Fruit fly (Drosophila melanogaster) whole organism, larva: ENCODE data around the gene Nmnat.

ENCODE experiments used
- noc ChIP-seq: fragments of 200-800 bp; sonication (Bioruptor generic); optimal IDR thresholded peaks from 3 replicates; lab custom pipeline; 2019; ENCODE audit warnings: missing biosample characterization, mild to moderate bottlenecking, missing genetic modification characterization, moderate library complexity

Gene Nmnat

DNA sequence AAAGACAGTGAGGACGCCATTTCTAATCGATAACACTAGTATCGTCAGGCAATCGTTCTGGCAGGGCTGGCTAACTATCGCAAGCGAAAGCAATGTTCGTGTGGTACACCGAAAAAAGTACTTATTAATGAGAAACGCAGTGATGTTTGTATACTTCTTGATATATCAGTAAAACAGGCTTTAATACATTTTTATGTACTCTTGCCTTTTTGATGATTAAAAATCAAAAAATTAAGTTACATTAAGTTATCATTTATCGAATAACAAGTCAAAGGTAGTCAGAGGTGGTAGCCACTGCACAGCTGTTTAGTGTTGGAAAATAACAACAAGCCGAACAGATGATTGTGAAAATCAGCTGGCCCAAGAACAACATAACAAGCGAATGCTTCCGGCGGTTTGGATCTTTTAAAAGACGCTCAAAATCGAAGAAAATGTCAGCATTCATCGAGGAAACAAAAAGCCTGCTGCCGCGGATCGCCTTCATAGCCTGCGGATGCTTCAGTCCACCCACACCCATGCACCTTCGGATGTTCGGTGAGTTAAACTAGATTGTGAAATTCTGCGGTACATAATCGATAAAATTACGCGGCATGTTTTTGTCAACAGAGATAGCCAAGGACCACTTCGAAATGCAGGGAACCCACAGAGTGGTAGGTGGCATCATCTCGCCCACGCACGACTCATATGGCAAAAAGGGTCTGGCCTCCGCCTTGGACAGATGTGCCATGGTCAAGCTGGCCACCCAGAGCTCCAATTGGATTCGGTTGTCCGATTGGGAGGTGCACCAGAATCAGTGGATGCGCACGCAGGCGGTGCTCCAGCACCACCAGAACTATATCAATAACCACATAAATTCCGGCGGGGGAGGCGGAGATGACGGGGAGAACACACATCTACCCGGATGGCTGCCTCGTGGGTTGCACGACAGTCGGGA, at the start of gene Nmnat, which contains the start of gene ssh:
Nmnat (plus strand) TSS at position 318 of the 934 bp plus-strand sequence.
ssh (minus strand) TSS at position 37 of the 934 bp plus-strand sequence.
- peak; percentile 59 for TF ChIP-seq noc (tag; lab: Kevin White, UChicago)

DNA sequence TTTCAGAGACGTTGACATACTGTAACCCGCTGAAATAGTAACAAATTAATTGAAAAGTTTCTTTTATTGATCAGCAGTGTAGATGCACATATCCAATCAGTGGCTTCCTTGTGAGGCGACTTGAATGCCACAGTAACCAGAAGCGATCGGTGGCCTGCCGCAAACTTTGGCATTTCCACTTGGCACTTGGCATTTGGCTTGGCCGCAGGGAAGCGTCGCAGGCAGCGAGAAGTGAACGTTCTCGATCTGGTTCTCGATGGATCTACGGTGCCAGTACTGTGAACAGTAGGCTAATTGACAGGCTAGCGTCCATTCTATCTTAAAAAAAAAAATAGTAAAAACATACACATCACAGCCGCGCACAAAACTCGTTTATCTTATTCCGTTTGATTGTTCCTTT, 44.2 kb upstream of the Nmnat start, which contains the start of gene CG10845:
CG10845 (plus strand) TSS at position 301 of the 400 bp plus-strand sequence.
- TF ChIP-seq noc (tag; lab: Kevin White, UChicago) = no peak

DNA sequence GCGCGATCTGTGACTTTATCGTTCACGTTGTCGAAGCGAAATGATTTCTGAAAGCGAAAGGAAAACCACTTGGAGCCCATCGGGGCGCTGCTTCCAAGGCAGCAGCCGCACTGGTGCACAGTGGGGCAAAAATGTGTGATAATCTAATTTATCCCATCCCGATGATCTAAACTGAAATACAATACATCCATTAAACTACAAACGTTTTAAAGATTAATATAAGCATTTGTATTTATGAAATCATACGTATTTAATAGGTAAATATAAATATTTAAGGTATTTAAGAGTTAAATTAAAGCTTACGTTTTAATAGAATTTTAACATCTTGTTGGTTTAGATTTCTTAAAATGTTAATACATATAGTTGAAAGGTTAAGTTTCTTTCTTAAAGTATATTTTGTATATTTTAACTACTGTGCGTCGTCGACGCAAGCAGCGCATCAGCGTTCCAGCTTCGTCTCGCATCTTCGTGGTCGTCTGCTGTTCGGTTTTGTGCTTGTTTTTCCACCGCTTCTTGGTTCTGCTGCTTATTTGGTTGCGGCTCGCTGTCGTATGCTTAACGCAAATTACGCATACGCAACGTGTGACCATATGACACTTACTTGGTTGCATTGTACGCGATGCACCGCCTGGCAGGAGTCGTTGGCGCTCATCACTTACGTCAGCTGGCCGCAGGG, 38.9 kb upstream of the Nmnat start, which contains the start of gene CG13643:
CG13643 (minus strand) TSS at position 46 of the 676 bp plus-strand sequence.
- no peak for TF ChIP-seq noc (tag; lab: Kevin White, UChicago)

DNA sequence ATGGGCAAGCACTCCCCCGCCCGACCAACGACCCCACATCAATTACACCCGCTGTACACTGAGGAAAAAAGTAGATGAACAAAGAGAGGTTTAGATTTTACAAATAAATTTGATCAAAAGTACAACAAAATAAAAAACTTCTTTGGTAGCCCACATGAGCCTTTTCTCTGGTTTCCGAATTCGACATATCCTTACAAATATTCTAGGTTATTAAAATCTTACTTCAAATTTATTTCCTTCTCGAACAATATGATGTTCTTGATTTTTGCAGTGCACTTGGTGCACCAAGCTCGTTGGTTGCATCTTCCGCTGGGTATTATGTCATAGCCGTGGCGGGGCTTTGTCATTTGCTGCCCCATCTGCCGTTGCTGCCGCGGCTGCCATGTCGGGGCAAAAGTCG, 38.4 kb upstream of the Nmnat start:
- no peak for TF ChIP-seq noc (tag; lab: Kevin White, UChicago)

DNA sequence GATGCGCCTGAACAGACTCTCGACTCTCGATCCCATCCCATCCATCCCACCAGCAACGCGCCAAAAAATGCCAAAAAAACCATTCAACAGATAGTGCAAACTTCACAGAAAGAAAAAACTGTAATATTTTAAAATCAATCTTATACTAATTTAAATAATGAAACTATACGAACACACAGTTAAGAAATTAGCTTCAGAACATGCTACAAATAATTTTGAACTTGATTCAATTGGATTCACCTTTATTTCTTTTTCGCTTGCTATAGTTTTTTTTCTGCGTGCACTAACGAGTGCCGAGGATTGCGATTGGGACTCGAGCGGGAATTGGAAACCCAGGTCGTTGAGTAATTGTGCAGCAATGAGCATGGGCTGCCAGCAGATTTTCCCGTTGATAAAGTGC, 37.0 kb upstream of the Nmnat start:
- TF ChIP-seq noc (tag; lab: Kevin White, UChicago) = no peak

DNA sequence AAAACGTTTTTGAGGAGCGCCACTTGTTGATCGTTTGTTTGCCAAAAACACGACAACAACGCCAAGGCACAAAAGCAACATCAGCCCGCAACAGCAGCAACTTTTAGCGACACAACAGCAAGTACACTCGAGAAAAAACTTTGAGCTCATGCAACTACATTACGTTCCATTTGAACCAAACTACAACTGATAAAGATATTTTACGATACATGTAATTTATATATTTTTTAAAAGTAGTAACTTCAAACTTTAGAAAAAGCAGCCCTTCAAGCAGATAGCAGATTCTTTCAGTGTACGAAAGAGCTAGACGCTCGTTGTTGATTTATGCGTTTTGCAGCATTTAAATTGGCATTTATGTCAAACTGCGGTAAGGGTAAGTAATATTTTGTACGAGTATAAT, 34.9 kb upstream of the Nmnat start:
- no peak for TF ChIP-seq noc (tag; lab: Kevin White, UChicago)

- no peak for TF ChIP-seq noc (tag; lab: Kevin White, UChicago)
These were observed 30.2 kb upstream of the Nmnat start for dm6 chr3R:24914864-24915263.

DNA sequence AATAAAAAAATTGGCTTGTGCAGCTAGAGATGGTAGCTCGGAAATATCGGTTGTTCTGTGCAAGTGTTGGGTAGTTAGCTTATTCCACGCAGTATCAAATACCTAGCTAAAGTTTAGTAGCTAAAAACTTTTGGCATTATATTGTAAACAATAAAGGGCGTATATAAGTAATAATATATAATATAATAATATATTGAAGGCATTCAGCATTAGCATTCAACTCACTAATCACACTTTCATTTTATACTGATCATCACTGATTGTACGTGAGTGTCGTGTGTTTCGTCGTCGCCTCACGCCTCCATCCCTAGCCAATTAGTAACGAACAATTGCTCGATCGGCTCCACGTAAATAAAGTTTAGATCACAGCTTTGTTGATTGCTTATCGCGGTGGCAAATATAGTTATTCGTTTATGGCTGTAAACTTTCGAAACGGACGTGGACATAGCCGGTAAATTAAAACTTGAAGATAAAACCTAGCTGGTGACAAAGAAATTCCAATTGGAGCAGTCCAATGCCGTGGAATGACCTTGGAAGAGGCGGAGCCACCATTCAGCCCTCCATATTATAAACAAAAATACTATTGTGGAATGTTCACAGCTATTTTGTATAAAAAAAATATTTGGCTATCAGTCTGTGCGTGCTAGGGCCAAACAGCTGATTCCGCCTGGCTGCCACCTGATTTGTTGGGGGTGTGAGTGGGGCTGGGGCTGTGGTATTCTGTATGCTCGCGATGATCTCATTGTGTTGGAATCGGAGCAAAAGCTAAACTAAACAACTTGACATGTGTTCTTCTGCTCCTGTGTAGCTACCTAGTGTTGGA, 27.0 kb upstream of the Nmnat start, which contains the start of the genes PIG-S, sud1 and CG11168:
PIG-S (minus strand) TSS at position 51 of the 823 bp plus-strand sequence.
sud1 (minus strand) TSS at position 51 of the 823 bp plus-strand sequence.
CG11168 (plus strand) TSS at position 293 of the 823 bp plus-strand sequence.
- peak; percentile 50 for TF ChIP-seq noc (tag; lab: Kevin White, UChicago)

dm6 chr3R:24922270-24922669, 22.8 kb upstream of the Nmnat start, which contains the start of gene Mink:
Gene Mink (plus strand): TSS chr3R:24922473.
- TF ChIP-seq noc (tag; lab: Kevin White, UChicago) = no peak

DNA sequence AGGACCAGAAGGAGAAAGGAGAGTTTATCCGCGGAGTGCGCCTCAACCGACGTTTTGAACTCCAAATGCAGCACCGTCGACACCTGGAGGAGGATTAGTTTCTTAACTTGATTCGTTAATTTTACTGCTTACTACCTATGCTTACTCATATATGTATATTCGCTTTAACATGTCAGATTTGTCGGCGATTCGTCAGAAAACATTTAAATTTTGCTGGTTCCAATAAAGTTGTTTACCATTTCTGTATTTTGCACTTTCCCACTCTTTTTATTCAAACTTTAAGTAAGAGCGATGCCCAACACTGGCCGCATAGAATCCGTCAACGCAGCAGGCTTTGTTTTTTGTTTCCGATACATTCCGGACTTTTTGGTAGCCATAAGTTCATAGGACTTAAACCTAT, 20.1 kb upstream of the Nmnat start, which contains the start of gene Trf4-2:
Trf4-2 (plus strand) TSS at position 301 of the 400 bp plus-strand sequence.
- TF ChIP-seq noc (tag; lab: Kevin White, UChicago) = no peak

DNA sequence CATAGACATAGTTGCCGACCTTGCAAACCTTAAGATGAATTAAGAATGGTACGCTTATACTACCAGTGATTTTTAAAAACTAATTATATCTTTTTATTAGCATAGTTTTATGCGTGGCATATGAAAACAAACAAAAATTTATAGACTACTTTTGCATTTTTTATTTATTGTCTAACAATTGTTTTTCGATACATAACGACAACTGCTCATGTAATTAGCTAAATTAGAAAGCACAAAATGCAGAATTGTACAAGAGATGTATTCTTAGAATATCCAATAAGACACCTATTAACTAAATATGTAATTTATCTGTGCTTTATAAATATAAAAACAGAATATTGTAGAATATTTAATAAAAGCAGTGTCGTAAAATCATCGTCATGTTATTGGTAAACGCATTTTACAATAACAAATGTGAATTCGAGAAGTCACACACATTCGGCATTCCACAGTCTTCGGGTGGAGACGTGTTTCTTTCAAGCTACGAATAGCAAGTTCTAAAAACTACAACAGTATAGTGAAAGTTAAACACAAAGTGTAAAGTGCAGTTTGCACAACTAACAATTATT, 18.2 kb upstream of the Nmnat start:
- TF ChIP-seq noc (tag; lab: Kevin White, UChicago) = no peak

DNA sequence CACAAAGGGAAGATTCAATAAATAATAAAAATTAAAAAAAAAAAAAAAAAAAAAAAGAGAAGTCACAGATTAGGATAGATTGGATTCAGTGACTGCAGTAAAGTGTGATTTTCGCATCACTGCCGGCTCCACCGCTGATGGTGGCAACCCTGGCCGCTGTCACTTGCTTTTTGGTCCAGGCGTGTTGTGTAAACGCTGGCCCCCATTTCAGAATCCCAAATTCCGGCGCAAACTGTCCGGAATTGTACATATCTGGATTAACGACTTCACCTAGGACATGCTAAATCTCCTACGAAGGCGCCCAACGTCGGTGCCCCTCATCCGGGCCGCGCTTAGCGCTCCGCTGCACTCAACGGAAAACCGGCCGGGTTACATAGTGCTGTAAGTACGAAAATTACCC, 13.2 kb upstream of the Nmnat start, which contains the start of gene CG11771:
CG11771 (plus strand) TSS at position 155 of the 400 bp plus-strand sequence.
- no peak for TF ChIP-seq noc (tag; lab: Kevin White, UChicago)

dm6 chr3R:24934542-24934941, 10.5 kb upstream of the Nmnat start:
- TF ChIP-seq noc (tag; lab: Kevin White, UChicago) = peak; percentile 14

dm6 chr3R:24935758-24936157, 9.3 kb upstream of the Nmnat start:
- no peak for TF ChIP-seq noc (tag; lab: Kevin White, UChicago)
